Worm (Caenorhabditis elegans) whole organism, late embryonic: Measurements from ENCODE around the gene ZK287.1.

Source experiments
- K02D7.2 ChIP-seq: sonication (generic microtip); optimal IDR thresholded peaks from 2 replicates; lab custom pipeline; 2017; ENCODE audit warnings: mild to moderate bottlenecking, missing genetic modification characterization, missing compliant biosample characterization
- ceh-45 ChIP-seq: fragments of 200-800 bp; sonication (Bioruptor generic); IDR thresholded peaks from 2 replicates; pipeline ENCODE4 v1.3.6; 2022; ENCODE audit warnings: missing genetic modification reagents, missing genetic modification characterization, missing compliant biosample characterization
- dmd-4 ChIP-seq: sonication (generic microtip); optimal IDR thresholded peaks from 2 replicates; lab custom pipeline; 2016; ENCODE audit warnings: borderline replicate concordance, missing genetic modification characterization, missing compliant biosample characterization
- hlh-6 ChIP-seq: sonication (generic microtip); optimal IDR thresholded peaks from 2 replicates; lab custom pipeline; 2016; ENCODE audit warnings: missing genotype, missing genetic modification characterization, missing compliant biosample characterization
- nhr-11 ChIP-seq: fragments of 150-350 bp; optimal IDR thresholded peaks from 2 replicates; lab custom pipeline; 2014; ENCODE audit warnings: missing biosample characterization, missing genetic modification characterization

- no peak for TF ChIP-seq nhr-11 (tag; lab: Kevin White, UChicago)
- TF ChIP-seq hlh-6 (tag; lab: Kevin White, UChicago), result no peak
- no peak for TF ChIP-seq ceh-45 (GFP tag; lab: Robert Waterston, UW)
- no peak for TF ChIP-seq K02D7.2 (tag; lab: Kevin White, UChicago)
- TF ChIP-seq dmd-4 (tag; lab: Kevin White, UChicago), result no peak
Observed at ce11 chrV:9680260-9680659, 13.8 kb downstream of the ZK287.1 start.
